5 fruit fly cellular contexts compared by ENCODE assay signal in genomic region chr3L:18743679-18744078, dm6.
TF ChIP-seq lines count a peak whose summit lies in the region.

No protein-coding gene starts in this region.

- TF ChIP-seq CTCF in S2 (optimal IDR thresholded peaks at IDR 0.05; lab: Kevin White, UChicago): peak; percentile 50 to 61
- TF ChIP-seq CTCF in whole organism, embryonic (GFP tag; optimal IDR thresholded peaks at IDR 0.05; lab: Kevin White, UChicago): peak; percentile 85

TF ChIP-seq in whole organism, embryonic, 481 proteins besides CTCF, POLR2A, EP300 and RAD21 (continues in another document):
- TF ChIP-seq CG12942 (GFP tag; optimal IDR thresholded peaks at IDR 0.05; lab: Kevin White, UChicago) (no peak), Fer3 (tag; optimal IDR thresholded peaks at IDR 0.05; lab: Kevin White, UChicago) (no peak), BtbVII (GFP tag; optimal IDR thresholded peaks at IDR 0.05; lab: Kevin White, UChicago) (no peak), nom (GFP tag; optimal IDR thresholded peaks at IDR 0.05; lab: Kevin White, UChicago) (no peak), CG2199 (GFP tag; IDR thresholded peaks at IDR 0.05; lab: Robert Waterston, UW) (0 out of 3 replicates have a peak, but pooled peaks have one; percentile 60), tll (GFP tag; optimal IDR thresholded peaks at IDR 0.05; lab: Kevin White, UChicago) (no peak), lilli (GFP tag; optimal IDR thresholded peaks at IDR 0.05; lab: Kevin White, UChicago) (no peak), az2 (GFP tag; optimal IDR thresholded peaks at IDR 0.05; lab: Kevin White, UChicago) (no peak), D (optimal IDR thresholded peaks at IDR 0.05; lab: Kevin White, UChicago) (no peak), D (GFP tag; optimal IDR thresholded peaks at IDR 0.05; lab: Kevin White, UChicago) (no peak), sens (GFP tag; lab: Kevin White, UChicago) (peak; percentile 7), CG9609 (GFP tag; optimal IDR thresholded peaks at IDR 0.05; lab: Kevin White, UChicago) (no peak), sc (optimal IDR thresholded peaks at IDR 0.05; lab: Kevin White, UChicago) (no peak), sc (GFP tag; optimal IDR thresholded peaks at IDR 0.05; lab: Kevin White, UChicago) (no peak), caup (GFP tag; optimal IDR thresholded peaks at IDR 0.05; lab: Kevin White, UChicago; ENCODE audit: severe bottlenecking) (no peak), CG10543 (GFP tag; optimal IDR thresholded peaks at IDR 0.05; lab: Kevin White, UChicago) (no peak), NK7.1 (GFP tag; optimal IDR thresholded peaks at IDR 0.05; lab: Kevin White, UChicago) (no peak), kay (GFP tag; optimal IDR thresholded peaks at IDR 0.05; lab: Kevin White, UChicago) (no peak), CG10431 (GFP tag; optimal IDR thresholded peaks at IDR 0.05; lab: Kevin White, UChicago) (no peak), repo (GFP tag; optimal IDR thresholded peaks at IDR 0.05; lab: Kevin White, UChicago) (no peak), trem (tag; optimal IDR thresholded peaks at IDR 0.05; lab: Kevin White, UChicago) (peak; percentile 9), CoRest (tag; optimal IDR thresholded peaks at IDR 0.05; lab: Kevin White, UChicago) (peak; percentile 32), Trl (optimal IDR thresholded peaks at IDR 0.05; lab: Kevin White, UChicago) (no peak), Trl (GFP tag; optimal IDR thresholded peaks at IDR 0.05; lab: Kevin White, UChicago) (no peak)

TF ChIP-seq in whole organism, prepupa, 60 proteins besides CTCF, POLR2A, EP300 and RAD21:
- TF ChIP-seq CG1621 (tag; optimal IDR thresholded peaks at IDR 0.05; lab: Kevin White, UChicago) (no peak), CG11762 (GFP tag; optimal IDR thresholded peaks at IDR 0.05; lab: Kevin White, UChicago; ENCODE audit: insufficient read depth) (no peak), Eip78C (GFP tag; lab: Kevin White, UChicago) (peak; percentile 38), CG9139 (GFP tag; optimal IDR thresholded peaks at IDR 0.05; lab: Kevin White, UChicago) (no peak), CG6163 (GFP tag; IDR thresholded peaks at IDR 0.05; lab: Robert Waterston, UW) (no peak), vri (GFP tag; optimal IDR thresholded peaks at IDR 0.05; lab: Kevin White, UChicago) (no peak)

TF ChIP-seq in whole organism, pupa, 21 proteins besides CTCF, POLR2A, EP300 and RAD21:
- TF ChIP-seq CG15710 (tag; optimal IDR thresholded peaks at IDR 0.05; lab: Kevin White, UChicago) (no peak), D1 (tag; optimal IDR thresholded peaks at IDR 0.05; lab: Kevin White, UChicago) (peak; percentile 67)
TF ChIP-seq in whole organism, pupa: peak in this region for 1.

TF ChIP-seq in whole organism, wandering third instar larva, 38 proteins besides CTCF, POLR2A, EP300 and RAD21:
- TF ChIP-seq fru (GFP tag; optimal IDR thresholded peaks at IDR 0.05; lab: Kevin White, UChicago) (peak; percentile 29), Myc (optimal IDR thresholded peaks at IDR 0.05; lab: Kevin White, UChicago) (peak; percentile 74), Rel (GFP tag; optimal IDR thresholded peaks at IDR 0.05; lab: Kevin White, UChicago) (no peak), Rel (tag; optimal IDR thresholded peaks at IDR 0.05; lab: Kevin White, UChicago) (peak; percentile 82), lola (GFP tag; optimal IDR thresholded peaks at IDR 0.05; lab: Kevin White, UChicago) (no peak)
